Fruit fly (Drosophila melanogaster) whole organism, embryonic: Measurements from ENCODE around the gene RanGAP.

Experiments
- B-H1 ChIP-seq: fragments of 200-800 bp; sonication (Bioruptor generic); IDR thresholded peaks from 3 replicates; pipeline ENCODE4 v1.3.6; 2022; ENCODE audit warnings: missing biosample characterization, missing genetic modification characterization
- Bdp1 ChIP-seq: fragments of 200-800 bp; sonication (Bioruptor generic); optimal IDR thresholded peaks from 3 replicates; lab custom pipeline; 2016; ENCODE audit warnings: missing biosample characterization, missing genetic modification characterization
- BtbVII ChIP-seq: fragments of 200-800 bp; sonication (Bioruptor generic); optimal IDR thresholded peaks from 3 replicates; lab custom pipeline; 2017; ENCODE audit warnings: missing biosample characterization, mild to moderate bottlenecking, missing genetic modification characterization
- CG10543 ChIP-seq: fragments of 200-800 bp; sonication (Bioruptor generic); optimal IDR thresholded peaks from 3 replicates; lab custom pipeline; 2017; ENCODE audit warnings: missing biosample characterization, mild to moderate bottlenecking, missing genetic modification characterization, moderate library complexity
- CG11695 ChIP-seq: fragments of 200-800 bp; sonication (Bioruptor generic); IDR thresholded peaks from 3 replicates; pipeline ENCODE4 v1.3.6; 2022; ENCODE audit warnings: missing biosample characterization, missing genetic modification characterization
- CG12391 ChIP-seq: fragments of 200-800 bp; sonication (Bioruptor generic); optimal IDR thresholded peaks from 3 replicates; lab custom pipeline; 2018; ENCODE audit warnings: missing biosample characterization, mild to moderate bottlenecking, missing genetic modification characterization, moderate library complexity
- CG12659 ChIP-seq: fragments of 200-800 bp; sonication (Bioruptor generic); optimal IDR thresholded peaks from 3 replicates; lab custom pipeline; 2017; ENCODE audit warnings: mild to moderate bottlenecking, missing biosample characterization, missing genetic modification reagents, missing genetic modification characterization
- CG14965 ChIP-seq: fragments of 200-800 bp; sonication (Bioruptor generic); optimal IDR thresholded peaks from 2 replicates; lab custom pipeline; 2016; ENCODE audit warnings: missing biosample characterization, missing genetic modification characterization, borderline replicate concordance
- CG15601 ChIP-seq: fragments of 200-800 bp; sonication (Bioruptor generic); optimal IDR thresholded peaks from 3 replicates; lab custom pipeline; 2019; ENCODE audit warnings: missing biosample characterization, mild to moderate bottlenecking, missing genetic modification characterization, moderate library complexity
- CG17361 ChIP-seq: fragments of 200-800 bp; sonication (Bioruptor generic); IDR thresholded peaks from 3 replicates; pipeline ENCODE4 v1.3.6; 2022; ENCODE audit warnings: missing biosample characterization, missing genetic modification characterization
- CG18262 ChIP-seq: fragments of 200-800 bp; optimal IDR thresholded peaks from 3 replicates; lab custom pipeline; 2019; ENCODE audit warnings: missing biosample characterization, mild to moderate bottlenecking, missing genetic modification characterization, moderate library complexity
- CG18599 ChIP-seq: fragments of 200-800 bp; sonication (Bioruptor generic); optimal IDR thresholded peaks from 3 replicates; lab custom pipeline; 2017; ENCODE audit warnings: missing biosample characterization, missing genetic modification characterization, mild to moderate bottlenecking, moderate library complexity, missing genetic modification reagents
- CG30403 ChIP-seq: fragments of 200-800 bp; sonication (Bioruptor generic); optimal IDR thresholded peaks from 3 replicates; lab custom pipeline; 2016; ENCODE audit warnings: missing biosample characterization, missing genetic modification characterization
- CG31441 ChIP-seq: fragments of 200-800 bp; sonication (Bioruptor generic); IDR thresholded peaks from 2 replicates; pipeline ENCODE4 v1.3.6; 2022; ENCODE audit warnings: missing biosample characterization, missing genetic modification characterization
- CG3163 ChIP-seq: fragments of 200-800 bp; sonication (Bioruptor generic); optimal IDR thresholded peaks from 3 replicates; lab custom pipeline; 2016; ENCODE audit warnings: missing biosample characterization, missing genetic modification characterization
- CG34376 ChIP-seq: fragments of 200-800 bp; sonication (Bioruptor generic); optimal IDR thresholded peaks from 2 replicates; lab custom pipeline; 2018; ENCODE audit warnings: missing biosample characterization, mild to moderate bottlenecking, missing genetic modification characterization
- CG4707 ChIP-seq: fragments of 200-800 bp; sonication (Bioruptor generic); optimal IDR thresholded peaks from 2 replicates; lab custom pipeline; 2018; ENCODE audit warnings: missing biosample characterization, mild to moderate bottlenecking, missing genetic modification characterization, moderate library complexity
- CG5245 ChIP-seq: fragments of 200-800 bp; sonication (Bioruptor generic); optimal IDR thresholded peaks from 3 replicates; lab custom pipeline; 2016; ENCODE audit warnings: missing biosample characterization, missing genetic modification characterization
- CG6813 ChIP-seq: fragments of 200-800 bp; sonication (Bioruptor generic); optimal IDR thresholded peaks from 2 replicates; lab custom pipeline; 2017; ENCODE audit warnings: missing biosample characterization, missing genetic modification characterization, mild to moderate bottlenecking, moderate library complexity, missing genetic modification reagents
- CG8924 ChIP-seq: fragments of 200-800 bp; optimal IDR thresholded peaks from 3 replicates; lab custom pipeline; 2019; ENCODE audit warnings: missing biosample characterization, mild to moderate bottlenecking, missing genetic modification characterization, moderate library complexity
- CG9609 ChIP-seq: fragments of 200-800 bp; sonication (Bioruptor generic); optimal IDR thresholded peaks from 3 replicates; lab custom pipeline; 2016; ENCODE audit warnings: missing biosample characterization, missing genetic modification characterization
- Doc2 ChIP-seq: fragments of 200-800 bp; sonication (Bioruptor generic); IDR thresholded peaks from 2 replicates; pipeline ENCODE4 v1.3.6; 2022; ENCODE audit warnings: missing biosample characterization, missing genetic modification characterization
- E2f1 ChIP-seq: fragments of 200-800 bp; sonication (Bioruptor generic); IDR thresholded peaks from 2 replicates; pipeline ENCODE4 v1.3.6; 2022; ENCODE audit warnings: missing biosample characterization, missing genetic modification characterization
- ERR ChIP-seq: fragments of 200-800 bp; sonication (Bioruptor generic); optimal IDR thresholded peaks from 2 replicates; lab custom pipeline; 2016; ENCODE audit warnings: missing biosample characterization, missing genetic modification characterization
- Ets97D ChIP-seq: fragments of 200-800 bp; sonication (Bioruptor generic); optimal IDR thresholded peaks from 3 replicates; lab custom pipeline; 2016; ENCODE audit warnings: missing biosample characterization, missing genetic modification characterization
- Fer3 ChIP-seq: fragments of 200-800 bp; sonication (Bioruptor generic); optimal IDR thresholded peaks from 2 replicates; lab custom pipeline; 2018; ENCODE audit warnings: missing biosample characterization, mild to moderate bottlenecking, missing genetic modification characterization, moderate library complexity
- Hey ChIP-seq: fragments of 200-800 bp; sonication (Bioruptor generic); optimal IDR thresholded peaks from 3 replicates; lab custom pipeline; 2018; ENCODE audit warnings: missing biosample characterization, mild to moderate bottlenecking, missing genetic modification characterization
- Hmr ChIP-seq: fragments of 200-800 bp; sonication (Bioruptor generic); optimal IDR thresholded peaks from 3 replicates; lab custom pipeline; 2017; ENCODE audit warnings: mild to moderate bottlenecking, missing biosample characterization, missing genetic modification reagents, missing genetic modification characterization
- MBD-R2 ChIP-seq: fragments of 200-800 bp; sonication (Bioruptor generic); IDR thresholded peaks from 2 replicates; pipeline ENCODE4 v1.3.6; 2022; ENCODE audit warnings: missing biosample characterization, missing genetic modification characterization
- Med ChIP-seq: fragments of 200-800 bp; sonication (Bioruptor generic); peaks from one replicate; lab custom pipeline; 2016; ENCODE audit warnings: missing biosample characterization, missing genetic modification characterization, mild to moderate bottlenecking, inconsistent platforms, moderate library complexity
- Meics ChIP-seq: fragments of 200-800 bp; sonication (Bioruptor generic); optimal IDR thresholded peaks from 2 replicates; lab custom pipeline; 2017; ENCODE audit warnings: missing biosample characterization, mild to moderate bottlenecking, missing genetic modification characterization
- NFAT ChIP-seq: fragments of 200-800 bp; sonication (Bioruptor generic); IDR thresholded peaks from 2 replicates; pipeline ENCODE4 v1.3.6; 2022; ENCODE audit warnings: missing biosample characterization, missing genetic modification characterization
- Nf-YA ChIP-seq: fragments of 200-800 bp; sonication (Bioruptor generic); IDR thresholded peaks from 2 replicates; pipeline ENCODE4 v1.3.6; 2022; ENCODE audit warnings: missing biosample characterization, missing genetic modification characterization
- Usf ChIP-seq: fragments of 200-800 bp; sonication (Bioruptor generic); optimal IDR thresholded peaks from 2 replicates; lab custom pipeline; 2017; ENCODE audit warnings: missing genotype, missing biosample characterization, missing genetic modification characterization
- bsh ChIP-seq, 2 experiments: fragments of 200-800 bp; sonication (Bioruptor generic); optimal IDR thresholded peaks; 2 replicates each; lab custom pipeline; 2017 to 2018; ENCODE audit warnings: mild to moderate bottlenecking in 2 of 2, missing biosample characterization in 2 of 2, missing genetic modification characterization in 2 of 2, moderate library complexity in 1 of 2
- caup ChIP-seq: fragments of 200-800 bp; sonication (Bioruptor generic); optimal IDR thresholded peaks from 3 replicates; lab custom pipeline; 2017; ENCODE audit warnings: missing biosample characterization, mild to moderate bottlenecking, missing genetic modification characterization, moderate library complexity; ENCODE audit not compliant: severe bottlenecking
- chn ChIP-seq: fragments of 200-800 bp; sonication (Bioruptor generic); optimal IDR thresholded peaks from 2 replicates; lab custom pipeline; 2016; ENCODE audit warnings: missing biosample characterization, missing genetic modification characterization
- dmrt99B ChIP-seq: fragments of 200-800 bp; sonication (Bioruptor generic); optimal IDR thresholded peaks from 2 replicates; lab custom pipeline; 2018; ENCODE audit warnings: missing biosample characterization, mild to moderate bottlenecking, missing genetic modification characterization, moderate library complexity
- fd3F ChIP-seq: fragments of 200-800 bp; sonication (Bioruptor generic); optimal IDR thresholded peaks from 2 replicates; lab custom pipeline; 2018; ENCODE audit warnings: missing biosample characterization, mild to moderate bottlenecking, missing genetic modification characterization, moderate library complexity
- fd64A ChIP-seq: fragments of 200-800 bp; sonication (Bioruptor generic); optimal IDR thresholded peaks from 3 replicates; lab custom pipeline; 2018; ENCODE audit warnings: missing biosample characterization, mild to moderate bottlenecking, missing genetic modification characterization
- gcm ChIP-seq: fragments of 200-800 bp; sonication (Bioruptor generic); optimal IDR thresholded peaks from 2 replicates; lab custom pipeline; 2019; ENCODE audit warnings: missing biosample characterization, mild to moderate bottlenecking, missing genetic modification characterization, moderate library complexity
- nerfin-1 ChIP-seq: fragments of 200-800 bp; sonication (Bioruptor generic); optimal IDR thresholded peaks from 3 replicates; lab custom pipeline; 2019; ENCODE audit warnings: missing biosample characterization, mild to moderate bottlenecking, missing genetic modification characterization, moderate library complexity
- nmo ChIP-seq: fragments of 200-800 bp; sonication (Bioruptor generic); optimal IDR thresholded peaks from 2 replicates; lab custom pipeline; 2018; ENCODE audit warnings: missing biosample characterization, mild to moderate bottlenecking, missing genetic modification characterization, moderate library complexity
- rib ChIP-seq: fragments of 200-800 bp; sonication (Bioruptor generic); IDR thresholded peaks from 2 replicates; pipeline ENCODE4 v1.3.6; 2022; ENCODE audit warnings: missing biosample characterization, missing genetic modification characterization
- salm ChIP-seq: fragments of 200-800 bp; sonication (Bioruptor generic); optimal IDR thresholded peaks from 2 replicates; lab custom pipeline; 2018; ENCODE audit warnings: missing biosample characterization, mild to moderate bottlenecking, missing genetic modification characterization
- sug ChIP-seq: fragments of 200-800 bp; optimal IDR thresholded peaks from 2 replicates; lab custom pipeline; 2019; ENCODE audit warnings: missing biosample characterization, mild to moderate bottlenecking, missing genetic modification characterization, moderate library complexity
- tap ChIP-seq: fragments of 200-800 bp; optimal IDR thresholded peaks from 3 replicates; lab custom pipeline; 2019; ENCODE audit warnings: missing biosample characterization, mild to moderate bottlenecking, missing genetic modification characterization, moderate library complexity
- tgo ChIP-seq: fragments of 200-800 bp; sonication (Bioruptor generic); IDR thresholded peaks from 3 replicates; pipeline ENCODE4 v1.3.6; 2022; ENCODE audit warnings: missing biosample characterization, missing genetic modification characterization
- tna ChIP-seq: fragments of 200-800 bp; sonication (Bioruptor generic); IDR thresholded peaks from 2 replicates; pipeline ENCODE4 v1.3.6; 2022; ENCODE audit warnings: missing biosample characterization, missing genetic modification characterization; ENCODE audit not compliant: partially characterized antibody
- vvl ChIP-seq: fragments of 200-800 bp; sonication (Bioruptor generic); IDR thresholded peaks from 2 replicates; pipeline ENCODE4 v1.3.6; 2022; ENCODE audit warnings: missing biosample characterization, missing genetic modification characterization
- wdn ChIP-seq: fragments of 200-800 bp; sonication (Bioruptor generic); IDR thresholded peaks from 2 replicates; pipeline ENCODE4 v1.3.6; 2022; ENCODE audit warnings: missing biosample characterization, missing genetic modification characterization

Gene RanGAP

dm6 chr2L:19433292-19433691 is 8.5 kb upstream of the RanGAP start (continued):
- peak; percentile 34 for TF ChIP-seq CG10543 (GFP tag; lab: Kevin White, UChicago)
- no peak for TF ChIP-seq Bdp1 (GFP tag; lab: Kevin White, UChicago)
- TF ChIP-seq CG15601 (tag; lab: Kevin White, UChicago) = no peak
- TF ChIP-seq salm = no peak
- TF ChIP-seq vvl (GFP tag; lab: Robert Waterston, UW) = peak; percentile 13; the same call in 1 of the 2 replicates
- no peak for TF ChIP-seq fd64A (GFP tag; lab: Kevin White, UChicago)
- 0 out of 2 replicates have a peak, but pooled peaks have one; percentile 14 for TF ChIP-seq CG31441 (GFP tag; lab: Robert Waterston, UW)
- no peak for TF ChIP-seq fd3F
- no peak for TF ChIP-seq E2f1 (GFP tag; lab: Robert Waterston, UW)
- TF ChIP-seq BtbVII (GFP tag; lab: Kevin White, UChicago) = no peak
- TF ChIP-seq ERR (GFP tag; lab: Kevin White, UChicago) = peak; percentile 0
- TF ChIP-seq tgo (GFP tag; lab: Robert Waterston, UW) = no peak
- TF ChIP-seq Fer3 (tag; lab: Kevin White, UChicago) = peak; percentile 8
- no peak for TF ChIP-seq NFAT
- peak; percentile 25 for TF ChIP-seq nerfin-1
- no peak for TF ChIP-seq tna (GFP tag; lab: Robert Waterston, UW)
- no peak for TF ChIP-seq B-H1 (GFP tag; lab: Robert Waterston, UW)
- peak; percentile 5 for TF ChIP-seq CG18262
- peak; percentile 40 for TF ChIP-seq CG18599
- TF ChIP-seq Nf-YA (GFP tag; lab: Robert Waterston, UW) = no peak
- TF ChIP-seq dmrt99B (tag; lab: Kevin White, UChicago) = peak; percentile 18
- TF ChIP-seq Doc2 (GFP tag; lab: Robert Waterston, UW) = no peak
- TF ChIP-seq CG6813 (GFP tag; lab: Kevin White, UChicago) = peak; percentile 33
- peak; percentile 6 for TF ChIP-seq CG12659 (GFP tag; lab: Kevin White, UChicago)
- TF ChIP-seq CG14965 (GFP tag; lab: Kevin White, UChicago) = no peak
- TF ChIP-seq CG11695 (GFP tag; lab: Robert Waterston, UW) = no peak
- peak; percentile 72 for TF ChIP-seq Med (GFP tag; lab: Kevin White, UChicago)
- no peak for TF ChIP-seq CG17361 (GFP tag; lab: Robert Waterston, UW)
- no peak for TF ChIP-seq CG5245 (GFP tag; lab: Kevin White, UChicago)
- peak; percentile 25 for TF ChIP-seq CG12391
- TF ChIP-seq CG3163 (GFP tag; lab: Kevin White, UChicago) = no peak
- peak; percentile 27 for TF ChIP-seq Hmr (GFP tag; lab: Kevin White, UChicago)
- no peak for TF ChIP-seq chn (GFP tag; lab: Kevin White, UChicago)
- peak; percentile 70 for TF ChIP-seq gcm (GFP tag; lab: Kevin White, UChicago)
- peak; percentile 4 for TF ChIP-seq CG30403
- no peak for TF ChIP-seq Usf (GFP tag; lab: Kevin White, UChicago)
- TF ChIP-seq Hey (tag; lab: Kevin White, UChicago) = no peak
- TF ChIP-seq CG34376 = no peak
- TF ChIP-seq nmo = peak; percentile 8
- TF ChIP-seq sug (tag; lab: Kevin White, UChicago) = peak; percentile 11
- TF ChIP-seq CG9609 (GFP tag; lab: Kevin White, UChicago) = no peak
- no peak for TF ChIP-seq tap (tag; lab: Kevin White, UChicago)
- peak; percentile 11 for TF ChIP-seq caup (GFP tag; lab: Kevin White, UChicago)
- TF ChIP-seq Meics (GFP tag; lab: Kevin White, UChicago) = peak; percentile 10
- peak; percentile 46 for TF ChIP-seq CG4707
- TF ChIP-seq rib (GFP tag; lab: Robert Waterston, UW) = no peak
- TF ChIP-seq Ets97D = no peak
- TF ChIP-seq wdn (GFP tag; lab: Robert Waterston, UW) = no peak
- TF ChIP-seq MBD-R2 = no peak
- TF ChIP-seq bsh (GFP tag; optimal IDR thresholded peaks at IDR 0.05; lab: Kevin White, UChicago) = peak in 1 of 2 experiments; percentile 33
- TF ChIP-seq CG8924 (tag; lab: Kevin White, UChicago) = peak; percentile 7
